Fruit fly (Drosophila melanogaster) whole organism, prepupa: ENCODE results near the gene Pcd.

Experiments used
- Blimp-1 ChIP-seq: fragments of 200-800 bp; sonication (Bioruptor generic); optimal IDR thresholded peaks from 3 replicates; lab custom pipeline; 2017; ENCODE audit warnings: missing biosample characterization, missing genetic modification characterization, mild to moderate bottlenecking, moderate library complexity, missing genetic modification reagents
- CG10631 ChIP-seq: fragments of 200-800 bp; sonication (Bioruptor generic); optimal IDR thresholded peaks from 2 replicates; lab custom pipeline; 2016; ENCODE audit warnings: missing biosample characterization, missing genetic modification characterization
- CG10669 ChIP-seq: fragments of 200-800 bp; sonication (Bioruptor generic); optimal IDR thresholded peaks from 3 replicates; lab custom pipeline; 2018; ENCODE audit warnings: missing biosample characterization, mild to moderate bottlenecking, missing genetic modification characterization, moderate library complexity
- CG11762 ChIP-seq: fragments of 200-800 bp; sonication (Bioruptor generic); optimal IDR thresholded peaks from 3 replicates; lab custom pipeline; 2016; ENCODE audit warnings: missing biosample characterization, missing genetic modification characterization; ENCODE audit not compliant: insufficient read depth
- CG15336 ChIP-seq: fragments of 200-800 bp; sonication (Bioruptor generic); IDR thresholded peaks from 2 replicates; pipeline ENCODE4 v1.3.6; 2022; ENCODE audit warnings: missing biosample characterization, missing genetic modification characterization
- CG1621 ChIP-seq: fragments of 200-800 bp; sonication (Bioruptor generic); optimal IDR thresholded peaks from 3 replicates; lab custom pipeline; 2018; ENCODE audit warnings: missing biosample characterization, mild to moderate bottlenecking, missing genetic modification characterization
- CG16779 ChIP-seq: fragments of 200-800 bp; sonication (Bioruptor generic); optimal IDR thresholded peaks from 3 replicates; lab custom pipeline; 2017; ENCODE audit warnings: missing biosample characterization, mild to moderate bottlenecking, missing genetic modification characterization
- CG3032 ChIP-seq: fragments of 200-800 bp; optimal IDR thresholded peaks from 2 replicates; lab custom pipeline; 2019; ENCODE audit warnings: missing biosample characterization, mild to moderate bottlenecking, missing genetic modification characterization, moderate library complexity
- CG31627 ChIP-seq: fragments of 200-800 bp; sonication (Bioruptor generic); optimal IDR thresholded peaks from 3 replicates; lab custom pipeline; 2016; ENCODE audit warnings: missing biosample characterization, missing genetic modification characterization
- CG32006 ChIP-seq: fragments of 200-800 bp; sonication (Bioruptor generic); optimal IDR thresholded peaks from 3 replicates; lab custom pipeline; 2017; ENCODE audit warnings: missing biosample characterization, mild to moderate bottlenecking, missing genetic modification characterization
- CG34406 ChIP-seq: fragments of 200-800 bp; sonication (Bioruptor generic); optimal IDR thresholded peaks from 3 replicates; lab custom pipeline; 2016; ENCODE audit warnings: missing biosample characterization, missing genetic modification characterization
- CG3919 ChIP-seq: fragments of 200-800 bp; sonication (Bioruptor generic); optimal IDR thresholded peaks from 3 replicates; lab custom pipeline; 2016; ENCODE audit warnings: missing biosample characterization, missing genetic modification characterization
- CG4318 ChIP-seq: fragments of 200-800 bp; sonication (Bioruptor generic); optimal IDR thresholded peaks from 3 replicates; lab custom pipeline; 2017; ENCODE audit warnings: missing biosample characterization, mild to moderate bottlenecking, missing genetic modification characterization
- CG6163 ChIP-seq: fragments of 200-800 bp; sonication (Bioruptor generic); IDR thresholded peaks from 3 replicates; pipeline ENCODE4 v1.3.6; 2022; ENCODE audit warnings: missing biosample characterization, missing genetic modification characterization
- CG6276 ChIP-seq: fragments of 200-800 bp; sonication (Bioruptor generic); optimal IDR thresholded peaks from 2 replicates; lab custom pipeline; 2017; ENCODE audit warnings: missing biosample characterization, mild to moderate bottlenecking, missing genetic modification characterization
- CG6792 ChIP-seq: fragments of 200-800 bp; sonication (Bioruptor generic); optimal IDR thresholded peaks from 3 replicates; lab custom pipeline; 2016; ENCODE audit warnings: missing biosample characterization, missing genetic modification characterization
- CG6808 ChIP-seq: fragments of 200-800 bp; sonication (Bioruptor generic); optimal IDR thresholded peaks from 3 replicates; lab custom pipeline; 2017; ENCODE audit warnings: missing biosample characterization, missing genetic modification characterization, mild to moderate bottlenecking, moderate library complexity, missing genetic modification reagents
- CG6854 ChIP-seq: fragments of 200-800 bp; sonication (Bioruptor generic); optimal IDR thresholded peaks from 2 replicates; lab custom pipeline; 2017; ENCODE audit warnings: missing biosample characterization, mild to moderate bottlenecking, missing genetic modification characterization
- CG8319 ChIP-seq: fragments of 200-800 bp; sonication (Bioruptor generic); optimal IDR thresholded peaks from 3 replicates; lab custom pipeline; 2016; ENCODE audit warnings: missing biosample characterization, missing genetic modification characterization
- CG8632 ChIP-seq: fragments of 200-800 bp; sonication (Bioruptor generic); optimal IDR thresholded peaks from 3 replicates; lab custom pipeline; 2016; ENCODE audit warnings: missing biosample characterization, missing genetic modification characterization
- CG9139 ChIP-seq: fragments of 200-800 bp; sonication (Bioruptor generic); optimal IDR thresholded peaks from 3 replicates; lab custom pipeline; 2017; ENCODE audit warnings: missing biosample characterization, mild to moderate bottlenecking, missing genetic modification characterization
- Eip75B ChIP-seq: fragments of 200-800 bp; sonication (Bioruptor generic); optimal IDR thresholded peaks from 3 replicates; lab custom pipeline; 2016; ENCODE audit warnings: missing biosample characterization, missing genetic modification characterization
- Eip78C ChIP-seq: fragments of 200-800 bp; sonication (Bioruptor generic); peaks from one replicate; lab custom pipeline; 2016; ENCODE audit warnings: missing biosample characterization, missing genetic modification characterization
- Eip93F ChIP-seq: fragments of 200-800 bp; sonication (Bioruptor generic); optimal IDR thresholded peaks from 2 replicates; lab custom pipeline; 2016; ENCODE audit warnings: missing biosample characterization, mild to moderate bottlenecking, missing genetic modification characterization
- Ets21C ChIP-seq: fragments of 200-800 bp; sonication (Bioruptor generic); optimal IDR thresholded peaks from 3 replicates; lab custom pipeline; 2016; ENCODE audit warnings: missing biosample characterization, missing genetic modification characterization
- Ets96B ChIP-seq: fragments of 200-800 bp; optimal IDR thresholded peaks from 2 replicates; lab custom pipeline; 2019; ENCODE audit warnings: missing biosample characterization, mild to moderate bottlenecking, missing genetic modification characterization, moderate library complexity
- Hr38 ChIP-seq: sonication (Bioruptor generic); optimal IDR thresholded peaks from 2 replicates; lab custom pipeline; 2016; ENCODE audit warnings: missing biosample characterization, missing genetic modification characterization
- Hr4 ChIP-seq: fragments of 200-800 bp; sonication (Bioruptor generic); optimal IDR thresholded peaks from 3 replicates; lab custom pipeline; 2016; ENCODE audit warnings: missing biosample characterization, missing genetic modification characterization
- Lpt ChIP-seq: fragments of 200-800 bp; sonication (Bioruptor generic); optimal IDR thresholded peaks from 3 replicates; lab custom pipeline; 2016; ENCODE audit warnings: missing biosample characterization, missing genetic modification characterization
- OdsH ChIP-seq: fragments of 200-800 bp; sonication (Bioruptor generic); optimal IDR thresholded peaks from 3 replicates; lab custom pipeline; 2016; ENCODE audit warnings: missing biosample characterization, missing genetic modification characterization
- Sox102F ChIP-seq: fragments of 200-800 bp; sonication (Bioruptor generic); optimal IDR thresholded peaks from 2 replicates; lab custom pipeline; 2016; ENCODE audit warnings: missing biosample characterization, mild to moderate bottlenecking, missing genetic modification characterization
- Sox14 ChIP-seq: fragments of 200-800 bp; sonication (Bioruptor generic); optimal IDR thresholded peaks from 3 replicates; lab custom pipeline; 2016; ENCODE audit warnings: missing biosample characterization, missing genetic modification characterization
- acj6 ChIP-seq: fragments of 200-800 bp; sonication (Bioruptor generic); optimal IDR thresholded peaks from 3 replicates; lab custom pipeline; 2016; ENCODE audit warnings: missing biosample characterization, missing genetic modification characterization
- dac ChIP-seq: fragments of 200-800 bp; sonication (Bioruptor generic); optimal IDR thresholded peaks from 2 replicates; lab custom pipeline; 2017; ENCODE audit warnings: missing biosample characterization, mild to moderate bottlenecking, missing genetic modification characterization
- dsx ChIP-seq: fragments of 200-800 bp; optimal IDR thresholded peaks from 3 replicates; lab custom pipeline; 2019; ENCODE audit warnings: missing biosample characterization, mild to moderate bottlenecking, missing genetic modification characterization, moderate library complexity; ENCODE audit not compliant: poor library complexity, severe bottlenecking
- fkh ChIP-seq: fragments of 200-800 bp; sonication (Bioruptor generic); optimal IDR thresholded peaks from 3 replicates; lab custom pipeline; 2017; ENCODE audit warnings: missing biosample characterization, mild to moderate bottlenecking, missing genetic modification characterization, moderate library complexity
- lz ChIP-seq: fragments of 200-800 bp; sonication (Bioruptor generic); optimal IDR thresholded peaks from 3 replicates; lab custom pipeline; 2016; ENCODE audit warnings: missing biosample characterization, missing genetic modification characterization
- pdm3 ChIP-seq: fragments of 200-800 bp; sonication (Bioruptor generic); optimal IDR thresholded peaks from 3 replicates; lab custom pipeline; 2016; ENCODE audit warnings: missing biosample characterization, missing genetic modification characterization
- spab ChIP-seq: fragments of 200-800 bp; sonication (Bioruptor generic); optimal IDR thresholded peaks from 2 replicates; lab custom pipeline; 2017; ENCODE audit warnings: missing biosample characterization, mild to moderate bottlenecking, missing genetic modification characterization, missing genetic modification reagents
- ss ChIP-seq, 2 experiments: fragments of 200-800 bp; sonication (Bioruptor generic); optimal IDR thresholded peaks; 2 replicates in 1 of 2; 3 replicates in 1 of 2; lab custom pipeline; 2017 to 2018; ENCODE audit warnings: mild to moderate bottlenecking in 2 of 2, missing biosample characterization in 2 of 2, missing genetic modification characterization in 2 of 2, moderate library complexity in 1 of 2
- svp ChIP-seq: fragments of 200-800 bp; sonication (Bioruptor generic); peaks from one replicate; lab custom pipeline; 2016; ENCODE audit warnings: missing biosample characterization, missing genetic modification characterization

The Pcd gene

dm6 chr3R:29758129-29758733 lies 35.3 kb downstream of the Pcd start (continued):
- TF ChIP-seq Eip78C (GFP tag; lab: Kevin White, UChicago) (peak; percentile 80), lz (GFP tag; lab: Kevin White, UChicago) (peak; percentile 39), pdm3 (GFP tag; lab: Kevin White, UChicago) (peak; percentile 71), dsx (peak; percentile 77), spab (peak; percentile 23), CG9139 (GFP tag; lab: Kevin White, UChicago) (no peak), Eip75B (GFP tag; lab: Kevin White, UChicago) (peak; percentile 50), acj6 (GFP tag; lab: Kevin White, UChicago) (peak; percentile 59), CG8632 (GFP tag; lab: Kevin White, UChicago) (peak; percentile 60), Hr4 (peak; percentile 79), fkh (GFP tag; lab: Kevin White, UChicago) (no peak), CG16779 (tag; lab: Kevin White, UChicago) (no peak), CG4318 (peak; percentile 57), OdsH (GFP tag; lab: Kevin White, UChicago) (peak; percentile 67), CG31627 (GFP tag; lab: Kevin White, UChicago) (peak; percentile 43), CG6854 (GFP tag; lab: Kevin White, UChicago) (no peak)

- TF ChIP-seq CG1621 (tag; lab: Kevin White, UChicago) = no peak
- TF ChIP-seq CG6854 (GFP tag; lab: Kevin White, UChicago) = no peak
- no peak for TF ChIP-seq OdsH (GFP tag; lab: Kevin White, UChicago)
- no peak for TF ChIP-seq dac (GFP tag; lab: Kevin White, UChicago)
- TF ChIP-seq CG6276 (GFP tag; lab: Kevin White, UChicago) = no peak
- no peak for TF ChIP-seq Blimp-1
- no peak for TF ChIP-seq Hr38
- TF ChIP-seq CG8632 (GFP tag; lab: Kevin White, UChicago) = no peak
- TF ChIP-seq CG6808 (GFP tag; lab: Kevin White, UChicago) = no peak
These were observed 35.8 kb downstream of the Pcd start for dm6 chr3R:29758734-29759131.

- TF ChIP-seq CG3919 (peak; percentile 17), CG6808 (GFP tag; lab: Kevin White, UChicago) (peak; percentile 9), Eip78C (GFP tag; lab: Kevin White, UChicago) (no peak), CG3032 (tag; lab: Kevin White, UChicago) (peak; percentile 2), Blimp-1 (no peak), OdsH (GFP tag; lab: Kevin White, UChicago) (peak; percentile 22)
These were observed 37.1 kb downstream of the Pcd start for dm6 chr3R:29760042-29760441.

dm6 chr3R:29761569-29761968 lies 38.6 kb downstream of the Pcd start:
- TF ChIP-seq CG8319 (GFP tag; lab: Kevin White, UChicago) = no peak
- TF ChIP-seq Eip78C (GFP tag; lab: Kevin White, UChicago) = peak; percentile 44
- TF ChIP-seq OdsH (GFP tag; lab: Kevin White, UChicago) = no peak
- 0 out of 3 replicates have a peak, but pooled peaks have one; percentile 20 for TF ChIP-seq CG6163 (GFP tag; lab: Robert Waterston, UW)
- no peak for TF ChIP-seq Sox102F (GFP tag; lab: Kevin White, UChicago)
- TF ChIP-seq CG10669 = peak; percentile 1
- peak; percentile 43 for TF ChIP-seq svp (GFP tag; lab: Kevin White, UChicago)
- TF ChIP-seq Eip75B (GFP tag; lab: Kevin White, UChicago) = no peak

dm6 chr3R:29762297-29762696 lies 39.3 kb downstream of the Pcd start:
- TF ChIP-seq Lpt (GFP tag; lab: Kevin White, UChicago) = peak; percentile 17
- TF ChIP-seq CG10669 = peak; percentile 42
- TF ChIP-seq CG34406 (GFP tag; lab: Kevin White, UChicago) = peak; percentile 43
- TF ChIP-seq CG6276 (GFP tag; lab: Kevin White, UChicago) = no peak
- TF ChIP-seq CG6808 (GFP tag; lab: Kevin White, UChicago) = peak; percentile 38
- TF ChIP-seq Ets21C (GFP tag; lab: Kevin White, UChicago) = peak; percentile 51
- TF ChIP-seq spab = peak; percentile 29
- no peak for TF ChIP-seq Eip93F
- peak; percentile 46 for TF ChIP-seq CG8632 (GFP tag; lab: Kevin White, UChicago)
- TF ChIP-seq Ets96B = peak; percentile 39
- TF ChIP-seq CG32006 (GFP tag; lab: Kevin White, UChicago) = peak; percentile 55
- TF ChIP-seq CG11762 (GFP tag; lab: Kevin White, UChicago) = peak; percentile 19
- no peak for TF ChIP-seq Sox14 (GFP tag; lab: Kevin White, UChicago)
- peak; percentile 8 for TF ChIP-seq CG10631 (GFP tag; lab: Kevin White, UChicago)
- peak; percentile 38 for TF ChIP-seq pdm3 (GFP tag; lab: Kevin White, UChicago)
- TF ChIP-seq CG15336 = no peak
- peak; percentile 26 for TF ChIP-seq CG3032 (tag; lab: Kevin White, UChicago)
- peak in 1 of 2 experiments; percentile 43 for TF ChIP-seq ss (GFP tag; optimal IDR thresholded peaks at IDR 0.05; lab: Kevin White, UChicago)
- TF ChIP-seq CG6792 (GFP tag; lab: Kevin White, UChicago) = peak; percentile 39
- peak; percentile 51 for TF ChIP-seq CG8319 (GFP tag; lab: Kevin White, UChicago)
